Worm (Caenorhabditis elegans) whole organism, mixed stage, embryonic: Measurements from ENCODE around the gene comt-3.

ENCODE experiments used
- M03D4.4 ChIP-seq: sonication (generic microtip); optimal IDR thresholded peaks from 2 replicates; lab custom pipeline; 2017; ENCODE audit warnings: mild to moderate bottlenecking, missing genetic modification characterization, missing compliant biosample characterization
- bed-3 ChIP-seq: fragments of 200-800 bp; sonication (Bioruptor generic); optimal IDR thresholded peaks from 3 replicates; lab custom pipeline; 2018; ENCODE audit warnings: mild to moderate bottlenecking, missing genetic modification characterization, moderate library complexity, missing compliant biosample characterization
- blmp-1 ChIP-seq: fragments of 150-350 bp; optimal IDR thresholded peaks from 2 replicates; lab custom pipeline; 2014; ENCODE audit warnings: missing biosample characterization, missing genetic modification characterization
- ceh-39 ChIP-seq: fragments of 150-350 bp; optimal IDR thresholded peaks from 2 replicates; lab custom pipeline; 2014; ENCODE audit warnings: missing biosample characterization, missing genetic modification characterization
- ceh-43 ChIP-seq: fragments of 200-800 bp; sonication (Bioruptor generic); optimal IDR thresholded peaks from 2 replicates; lab custom pipeline; 2018; ENCODE audit warnings: mild to moderate bottlenecking, missing genetic modification characterization, moderate library complexity, missing compliant biosample characterization
- ceh-83 ChIP-seq: fragments of 200-800 bp; sonication (Bioruptor generic); optimal IDR thresholded peaks from 2 replicates; lab custom pipeline; 2018; ENCODE audit warnings: mild to moderate bottlenecking, missing genetic modification characterization, missing compliant biosample characterization
- ces-1 ChIP-seq: fragments of 150-350 bp; optimal IDR thresholded peaks from 2 replicates; lab custom pipeline; 2014; ENCODE audit warnings: missing biosample characterization, missing genetic modification reagents, missing genetic modification characterization
- cnd-1 ChIP-seq: fragments of 200-800 bp; sonication (Bioruptor generic); optimal IDR thresholded peaks from 2 replicates; lab custom pipeline; 2018; ENCODE audit warnings: mild to moderate bottlenecking, missing genetic modification characterization, missing compliant biosample characterization
- drap-1 ChIP-seq: fragments of 200-800 bp; sonication (Bioruptor generic); optimal IDR thresholded peaks from 3 replicates; lab custom pipeline; 2018; ENCODE audit warnings: mild to moderate bottlenecking, missing genetic modification characterization, missing compliant biosample characterization
- elt-1 ChIP-seq: sonication (generic microtip); optimal IDR thresholded peaks from 2 replicates; lab custom pipeline; 2017; ENCODE audit warnings: missing genetic modification characterization, mild to moderate bottlenecking, missing compliant biosample characterization, antibody characterized with exemption, moderate library complexity, borderline replicate concordance; ENCODE audit not compliant: insufficient read depth
- elt-3 ChIP-seq: fragments of 150-350 bp; optimal IDR thresholded peaks from 2 replicates; lab custom pipeline; 2014; ENCODE audit warnings: missing biosample characterization, missing genetic modification characterization
- flh-1 ChIP-seq: fragments of 200-800 bp; sonication (Bioruptor generic); optimal IDR thresholded peaks from 2 replicates; lab custom pipeline; 2018; ENCODE audit warnings: mild to moderate bottlenecking, missing genetic modification characterization, moderate library complexity, missing compliant biosample characterization
- ham-2 ChIP-seq: fragments of 200-800 bp; sonication (Bioruptor generic); optimal IDR thresholded peaks from 2 replicates; lab custom pipeline; 2018; ENCODE audit warnings: mild to moderate bottlenecking, missing genetic modification characterization, missing compliant biosample characterization
- hlh-1 ChIP-seq: fragments of 150-350 bp; optimal IDR thresholded peaks from 2 replicates; lab custom pipeline; 2014; ENCODE audit warnings: missing biosample characterization, missing genetic modification reagents, missing genetic modification characterization
- lin-13 ChIP-seq: fragments of 150-350 bp; optimal IDR thresholded peaks from 2 replicates; lab custom pipeline; 2014; ENCODE audit warnings: missing biosample characterization, missing genetic modification characterization
- lin-32 ChIP-seq: fragments of 200-800 bp; sonication (Bioruptor generic); optimal IDR thresholded peaks from 2 replicates; lab custom pipeline; 2018; ENCODE audit warnings: mild to moderate bottlenecking, missing genetic modification characterization, missing compliant biosample characterization
- lsy-2 ChIP-seq: fragments of 150-350 bp; optimal IDR thresholded peaks from 2 replicates; lab custom pipeline; 2014; ENCODE audit warnings: missing biosample characterization, missing genetic modification characterization
- mab-5 ChIP-seq: fragments of 150-350 bp; optimal IDR thresholded peaks from 2 replicates; lab custom pipeline; 2014; ENCODE audit warnings: missing biosample characterization, missing genetic modification characterization
- mep-1 ChIP-seq: fragments of 150-350 bp; optimal IDR thresholded peaks from 2 replicates; lab custom pipeline; 2017; ENCODE audit warnings: missing biosample characterization, missing genetic modification reagents, missing genetic modification characterization, inconsistent platforms
- mls-2 ChIP-seq: sonication (generic microtip); optimal IDR thresholded peaks from 2 replicates; lab custom pipeline; 2016; ENCODE audit warnings: mild to moderate bottlenecking, missing genetic modification characterization, moderate library complexity, missing compliant biosample characterization
- nhr-12 ChIP-seq: fragments of 150-350 bp; optimal IDR thresholded peaks from 2 replicates; lab custom pipeline; 2014; ENCODE audit warnings: missing biosample characterization, missing genetic modification characterization
- nhr-2 ChIP-seq: fragments of 150-350 bp; optimal IDR thresholded peaks from 2 replicates; lab custom pipeline; 2014; ENCODE audit warnings: missing biosample characterization, missing genetic modification characterization
- nhr-237 ChIP-seq: fragments of 150-350 bp; optimal IDR thresholded peaks from 2 replicates; lab custom pipeline; 2014; ENCODE audit warnings: missing biosample characterization, missing genetic modification characterization
- nhr-28 ChIP-seq: fragments of 150-350 bp; optimal IDR thresholded peaks from 2 replicates; lab custom pipeline; 2014; ENCODE audit warnings: missing biosample characterization, missing genetic modification characterization
- nhr-76 ChIP-seq: sonication (generic microtip); optimal IDR thresholded peaks from 2 replicates; lab custom pipeline; 2017; ENCODE audit warnings: missing biosample characterization, missing genetic modification characterization
- pha-4 ChIP-seq: fragments of 150-350 bp; optimal IDR thresholded peaks from 2 replicates; lab custom pipeline; 2018; ENCODE audit warnings: missing biosample characterization, missing genetic modification reagents, missing genetic modification characterization
- sem-2 ChIP-seq: fragments of 200-800 bp; sonication (Bioruptor generic); optimal IDR thresholded peaks from 2 replicates; lab custom pipeline; 2018; ENCODE audit warnings: mild to moderate bottlenecking, missing genetic modification characterization, missing compliant biosample characterization
- snpc-4 ChIP-seq: fragments of 150-350 bp; optimal IDR thresholded peaks from 2 replicates; lab custom pipeline; 2014; ENCODE audit warnings: missing biosample characterization, missing genetic modification characterization
- sptf-1 ChIP-seq: sonication (generic microtip); optimal IDR thresholded peaks from 2 replicates; lab custom pipeline; 2017; ENCODE audit warnings: mild to moderate bottlenecking, missing genetic modification characterization, moderate library complexity, missing compliant biosample characterization
- tbx-8 ChIP-seq: fragments of 200-800 bp; sonication (Bioruptor generic); optimal IDR thresholded peaks from 2 replicates; lab custom pipeline; 2018; ENCODE audit warnings: mild to moderate bottlenecking, missing genetic modification characterization, moderate library complexity, missing compliant biosample characterization
- unc-120 ChIP-seq: sonication (generic microtip); optimal IDR thresholded peaks from 2 replicates; lab custom pipeline; 2017; ENCODE audit warnings: missing genetic modification characterization, missing compliant biosample characterization; ENCODE audit not compliant: poor library complexity, severe bottlenecking
- unc-39 ChIP-seq: fragments of 150-350 bp; optimal IDR thresholded peaks from 2 replicates; lab custom pipeline; 2014; ENCODE audit warnings: missing biosample characterization, missing genetic modification characterization
- unc-62 ChIP-seq: fragments of 150-350 bp; optimal IDR thresholded peaks from 2 replicates; lab custom pipeline; 2014; ENCODE audit warnings: missing biosample characterization, missing genetic modification reagents, missing genetic modification characterization
- zip-8 ChIP-seq: fragments of 150-350 bp; optimal IDR thresholded peaks from 2 replicates; lab custom pipeline; 2014; ENCODE audit warnings: missing biosample characterization, missing genetic modification characterization
- ztf-11 ChIP-seq: fragments of 150-350 bp; optimal IDR thresholded peaks from 2 replicates; lab custom pipeline; 2014; ENCODE audit warnings: missing biosample characterization, missing genetic modification characterization

The comt-3 gene

ce11 chrV:2109295-2109694 is 52.0 kb downstream of the comt-3 start, which contains the start of gene ckb-4:
Gene ckb-4 (minus strand): TSS chrV:2109434.
- TF ChIP-seq zip-8 (tag; lab: Kevin White, UChicago) (no peak), snpc-4 (tag; lab: Kevin White, UChicago) (no peak), ham-2 (GFP tag; lab: Kevin White, UChicago) (no peak), blmp-1 (no peak), mep-1 (tag; lab: Kevin White, UChicago) (peak; percentile 29), nhr-2 (no peak), sem-2 (no peak), hlh-1 (tag; lab: Kevin White, UChicago) (no peak), drap-1 (GFP tag; lab: Kevin White, UChicago) (no peak), mls-2 (no peak), tbx-8 (GFP tag; lab: Kevin White, UChicago) (no peak), nhr-12 (no peak), nhr-28 (no peak), M03D4.4 (no peak), unc-39 (tag; lab: Kevin White, UChicago) (no peak), lin-32 (no peak), pha-4 (tag; lab: Kevin White, UChicago) (peak; percentile 43), mab-5 (no peak), sptf-1 (tag; lab: Kevin White, UChicago) (no peak), unc-120 (tag; lab: Kevin White, UChicago) (no peak), nhr-237 (tag; lab: Kevin White, UChicago) (peak; percentile 49), cnd-1 (no peak), ceh-43 (GFP tag; lab: Kevin White, UChicago) (no peak), ces-1 (GFP tag; lab: Kevin White, UChicago) (peak; percentile 94), lin-13 (tag; lab: Kevin White, UChicago) (no peak), elt-3 (tag; lab: Kevin White, UChicago) (no peak), flh-1 (GFP tag; lab: Kevin White, UChicago) (no peak), ceh-83 (GFP tag; lab: Kevin White, UChicago) (no peak), ztf-11 (no peak), lsy-2 (no peak), nhr-76 (tag; lab: Kevin White, UChicago) (no peak), ceh-39 (tag; lab: Kevin White, UChicago) (peak; percentile 10), bed-3 (GFP tag; lab: Kevin White, UChicago) (no peak), elt-1 (no peak)
- TF ChIP-seq, all 35 proteins: peak for 5

- TF ChIP-seq flh-1 (GFP tag; lab: Kevin White, UChicago) (no peak), elt-3 (tag; lab: Kevin White, UChicago) (no peak), lin-32 (no peak), snpc-4 (tag; lab: Kevin White, UChicago) (no peak), unc-62 (GFP tag; lab: Kevin White, UChicago) (no peak), sptf-1 (tag; lab: Kevin White, UChicago) (no peak), ces-1 (GFP tag; lab: Kevin White, UChicago) (no peak)
Observed at ce11 chrV:2110368-2110767, 53.0 kb downstream of the comt-3 start, which contains the start of gene F22F7.3. Gene F22F7.3 (plus strand): TSS chrV:2110668.
